Fruit fly (Drosophila melanogaster) S2 (cell line): Measurements from ENCODE around the gene CG10208.

Experiments used
- CG8478 ChIP-seq: fragments of >200 bp; optimal IDR thresholded peaks from 2 replicates; lab custom pipeline; 2018
- CTCF ChIP-seq, 2 experiments: fragments of >200 bp; optimal IDR thresholded peaks; 2 replicates each; lab custom pipeline; 2018

DNA sequence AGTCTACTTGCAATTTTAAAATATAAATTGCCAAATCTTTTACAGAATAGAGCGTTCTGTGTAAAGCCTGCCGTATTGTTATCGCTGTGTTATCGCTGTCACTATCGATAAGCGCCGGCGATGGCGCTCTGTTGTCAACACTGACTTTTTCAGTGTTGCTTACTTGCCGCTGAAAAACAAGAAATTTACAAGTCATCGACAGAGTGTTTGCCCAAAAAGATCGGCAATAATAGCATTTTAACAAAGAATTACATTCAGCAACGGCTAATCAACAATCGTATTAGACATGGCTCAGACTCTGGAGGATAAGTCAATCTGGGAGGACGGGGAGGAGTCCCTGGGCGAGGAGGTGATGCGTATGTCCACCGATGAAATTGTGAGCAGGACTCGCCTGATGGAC lies 21.2 kb downstream of the CG10208 start, which contains the start of the genes RanBP3 and Rpt5:
- TF ChIP-seq CTCF (optimal IDR thresholded peaks at IDR 0.05; lab: Kevin White, UChicago) (peak in 1 of 2 experiments; percentile 4), CG8478 (lab: Kevin White, UChicago) (no peak)
